Fruit fly (Drosophila melanogaster) S2 (cell line): ENCODE measurements around the gene Tssk.

Experiments
- CG8478 ChIP-seq: fragments of >200 bp; optimal IDR thresholded peaks from 2 replicates; lab custom pipeline; 2018
- CTCF ChIP-seq, 2 experiments: fragments of >200 bp; optimal IDR thresholded peaks; 2 replicates each; lab custom pipeline; 2018

- TF ChIP-seq CTCF (optimal IDR thresholded peaks at IDR 0.05; lab: Kevin White, UChicago) (no peak), CG8478 (lab: Kevin White, UChicago) (no peak)
Observed at dm6 chr3R:18565073-18565472, 33.4 kb upstream of the Tssk start, which contains the start of the genes CG43210 and hemo.
